Fruit fly (Drosophila melanogaster) whole organism, embryonic: ENCODE data around the gene CG15143.

Experiments used
- Antp ChIP-seq: fragments of 200-800 bp; sonication (Bioruptor generic); optimal IDR thresholded peaks from 3 replicates; lab custom pipeline; 2016; ENCODE audit warnings: missing biosample characterization, missing genetic modification characterization
- Atf6 ChIP-seq: fragments of 200-800 bp; sonication (Bioruptor generic); IDR thresholded peaks from 2 replicates; pipeline ENCODE4 v1.3.6; 2022; ENCODE audit warnings: missing biosample characterization, missing genetic modification characterization
- Bdp1 ChIP-seq: fragments of 200-800 bp; sonication (Bioruptor generic); optimal IDR thresholded peaks from 3 replicates; lab custom pipeline; 2016; ENCODE audit warnings: missing biosample characterization, missing genetic modification characterization
- CG10209 ChIP-seq: fragments of 200-800 bp; sonication (Bioruptor generic); optimal IDR thresholded peaks from 3 replicates; lab custom pipeline; 2017; ENCODE audit warnings: missing biosample characterization, mild to moderate bottlenecking, missing genetic modification characterization, missing genetic modification reagents
- CG10267 ChIP-seq: fragments of 200-800 bp; sonication (Bioruptor generic); optimal IDR thresholded peaks from 2 replicates; lab custom pipeline; 2018; ENCODE audit warnings: missing biosample characterization, mild to moderate bottlenecking, missing genetic modification characterization, moderate library complexity
- CG10543 ChIP-seq: fragments of 200-800 bp; sonication (Bioruptor generic); optimal IDR thresholded peaks from 3 replicates; lab custom pipeline; 2017; ENCODE audit warnings: missing biosample characterization, mild to moderate bottlenecking, missing genetic modification characterization, moderate library complexity
- CG10654 ChIP-seq: fragments of 200-800 bp; sonication (Bioruptor generic); optimal IDR thresholded peaks from 2 replicates; lab custom pipeline; 2016; ENCODE audit warnings: missing biosample characterization, missing genetic modification characterization
- CG11695 ChIP-seq: fragments of 200-800 bp; sonication (Bioruptor generic); IDR thresholded peaks from 3 replicates; pipeline ENCODE4 v1.3.6; 2022; ENCODE audit warnings: missing biosample characterization, missing genetic modification characterization
- CG13287 ChIP-seq: fragments of 200-800 bp; sonication (Bioruptor generic); IDR thresholded peaks from 2 replicates; pipeline ENCODE4 v1.3.6; 2022; ENCODE audit warnings: missing biosample characterization, missing genetic modification characterization; ENCODE audit not compliant: partially characterized antibody
- CG13296 ChIP-seq: fragments of 200-800 bp; sonication (Bioruptor generic); optimal IDR thresholded peaks from 3 replicates; lab custom pipeline; 2018; ENCODE audit warnings: missing biosample characterization, mild to moderate bottlenecking, missing genetic modification characterization
- CG15073 ChIP-seq: fragments of 200-800 bp; sonication (Bioruptor generic); optimal IDR thresholded peaks from 2 replicates; lab custom pipeline; 2016; ENCODE audit warnings: missing biosample characterization, missing genetic modification characterization
- CG15479 ChIP-seq: fragments of 200-800 bp; sonication (Bioruptor generic); optimal IDR thresholded peaks from 3 replicates; lab custom pipeline; 2019; ENCODE audit warnings: missing biosample characterization, mild to moderate bottlenecking, missing genetic modification characterization, moderate library complexity
- CG1603 ChIP-seq: fragments of 200-800 bp; sonication (Bioruptor generic); optimal IDR thresholded peaks from 2 replicates; lab custom pipeline; 2019; ENCODE audit warnings: missing biosample characterization, mild to moderate bottlenecking, missing genetic modification characterization, moderate library complexity
- CG16779 ChIP-seq: fragments of 200-800 bp; sonication (Bioruptor generic); IDR thresholded peaks from 2 replicates; pipeline ENCODE4 v1.3.6; 2022; ENCODE audit warnings: missing biosample characterization, missing genetic modification characterization
- CG17186 ChIP-seq: fragments of 200-800 bp; sonication (Bioruptor generic); optimal IDR thresholded peaks from 3 replicates; lab custom pipeline; 2017; ENCODE audit warnings: missing biosample characterization, missing genetic modification reagents, missing genetic modification characterization
- CG17328 ChIP-seq: fragments of 200-800 bp; sonication (Bioruptor generic); IDR thresholded peaks from 2 replicates; pipeline ENCODE4 v1.3.6; 2022; ENCODE audit warnings: missing biosample characterization, missing genetic modification characterization
- CG17612 ChIP-seq: fragments of 200-800 bp; sonication (Bioruptor generic); IDR thresholded peaks from 2 replicates; pipeline ENCODE4 v1.3.6; 2022; ENCODE audit warnings: missing biosample characterization, missing genetic modification characterization
- CG18619 ChIP-seq: fragments of 200-800 bp; sonication (Bioruptor generic); optimal IDR thresholded peaks from 3 replicates; lab custom pipeline; 2017; ENCODE audit warnings: missing biosample characterization, mild to moderate bottlenecking, missing genetic modification characterization
- CG2199 ChIP-seq: fragments of 200-800 bp; sonication (Bioruptor generic); IDR thresholded peaks from 3 replicates; pipeline ENCODE4 v1.3.6; 2022; ENCODE audit warnings: missing biosample characterization, missing genetic modification characterization
- CG3407 ChIP-seq: fragments of 200-800 bp; sonication (Bioruptor generic); optimal IDR thresholded peaks from 2 replicates; lab custom pipeline; 2018; ENCODE audit warnings: missing biosample characterization, mild to moderate bottlenecking, missing genetic modification characterization
- CG7556 ChIP-seq: fragments of 200-800 bp; sonication (Bioruptor generic); optimal IDR thresholded peaks from 2 replicates; lab custom pipeline; 2017; ENCODE audit warnings: missing biosample characterization, mild to moderate bottlenecking, missing genetic modification characterization
- CG7786 ChIP-seq: fragments of 200-800 bp; sonication (Bioruptor generic); optimal IDR thresholded peaks from 2 replicates; lab custom pipeline; 2016; ENCODE audit warnings: missing biosample characterization, missing genetic modification characterization
- CG7839 ChIP-seq: fragments of 200-800 bp; sonication (Bioruptor generic); optimal IDR thresholded peaks from 3 replicates; lab custom pipeline; 2018; ENCODE audit warnings: missing biosample characterization, mild to moderate bottlenecking, missing genetic modification characterization, moderate library complexity
- CG7987 ChIP-seq: fragments of 200-800 bp; sonication (Bioruptor generic); optimal IDR thresholded peaks from 2 replicates; lab custom pipeline; 2018; ENCODE audit warnings: missing biosample characterization, mild to moderate bottlenecking, missing genetic modification characterization, moderate library complexity
- Dip2 ChIP-seq: fragments of 200-800 bp; sonication (Bioruptor generic); IDR thresholded peaks from 2 replicates; pipeline ENCODE4 v1.3.6; 2022; ENCODE audit warnings: missing biosample characterization, missing genetic modification characterization
- Doc2 ChIP-seq: fragments of 200-800 bp; sonication (Bioruptor generic); IDR thresholded peaks from 2 replicates; pipeline ENCODE4 v1.3.6; 2022; ENCODE audit warnings: missing biosample characterization, missing genetic modification characterization
- ERR ChIP-seq: fragments of 200-800 bp; sonication (Bioruptor generic); optimal IDR thresholded peaks from 2 replicates; lab custom pipeline; 2016; ENCODE audit warnings: missing biosample characterization, missing genetic modification characterization
- Hand ChIP-seq: fragments of 200-800 bp; sonication (Bioruptor generic); optimal IDR thresholded peaks from 2 replicates; lab custom pipeline; 2017; ENCODE audit warnings: mild to moderate bottlenecking, missing biosample characterization, missing genetic modification reagents, missing genetic modification characterization
- Kr ChIP-seq: fragments of 200-800 bp; sonication (Bioruptor generic); optimal IDR thresholded peaks from 2 replicates; lab custom pipeline; 2017; ENCODE audit warnings: missing biosample characterization, mild to moderate bottlenecking, missing genetic modification characterization
- MTF-1 ChIP-seq: fragments of 200-800 bp; sonication (Bioruptor generic); optimal IDR thresholded peaks from 2 replicates; lab custom pipeline; 2018; ENCODE audit warnings: missing biosample characterization, mild to moderate bottlenecking, missing genetic modification characterization, borderline replicate concordance
- NK7.1 ChIP-seq: fragments of 200-800 bp; sonication (Bioruptor generic); optimal IDR thresholded peaks from 3 replicates; lab custom pipeline; 2016; ENCODE audit warnings: missing biosample characterization, missing genetic modification characterization
- Oli ChIP-seq: fragments of 200-800 bp; sonication (Bioruptor generic); optimal IDR thresholded peaks from 2 replicates; lab custom pipeline; 2018; ENCODE audit warnings: missing biosample characterization, mild to moderate bottlenecking, missing genetic modification characterization, moderate library complexity
- Optix ChIP-seq: fragments of 200-800 bp; sonication (Bioruptor generic); IDR thresholded peaks from 3 replicates; pipeline ENCODE4 v1.3.6; 2022; ENCODE audit warnings: missing biosample characterization, missing genetic modification characterization
- Rx ChIP-seq: fragments of 200-800 bp; sonication (Bioruptor generic); IDR thresholded peaks from 2 replicates; pipeline ENCODE4 v1.3.6; 2022; ENCODE audit warnings: missing biosample characterization, missing genetic modification characterization
- Side ChIP-seq: fragments of 200-800 bp; sonication (Bioruptor generic); optimal IDR thresholded peaks from 2 replicates; lab custom pipeline; 2016; ENCODE audit warnings: missing biosample characterization, missing genetic modification characterization
- Trl ChIP-seq, 3 experiments: fragments of >200 bp in 2 of 3; fragments of 200-800 bp in 1 of 3; sonication (Bioruptor generic) in 1 of 3; optimal IDR thresholded peaks; 2 replicates in 1 of 3; 3 replicates in 2 of 3; lab custom pipeline; 2016 to 2017; ENCODE audit warnings: missing biosample characterization in 1 of 3, missing genetic modification characterization in 1 of 3
- bsh ChIP-seq, 2 experiments: fragments of 200-800 bp; sonication (Bioruptor generic); optimal IDR thresholded peaks; 2 replicates each; lab custom pipeline; 2017 to 2018; ENCODE audit warnings: mild to moderate bottlenecking in 2 of 2, missing biosample characterization in 2 of 2, missing genetic modification characterization in 2 of 2, moderate library complexity in 1 of 2
- crp ChIP-seq, 2 experiments: fragments of 200-800 bp; sonication (Bioruptor generic); optimal IDR thresholded peaks; 2 replicates in 1 of 2; 3 replicates in 1 of 2; lab custom pipeline; 2017; ENCODE audit warnings: missing biosample characterization in 2 of 2, missing genetic modification characterization in 2 of 2, mild to moderate bottlenecking in 1 of 2, moderate library complexity in 1 of 2
- eve ChIP-seq, 2 experiments: fragments of >200 bp; optimal IDR thresholded peaks; 2 replicates each; lab custom pipeline; 2017; ENCODE audit warnings: missing biosample characterization in 2 of 2, missing genetic modification characterization in 2 of 2
- fd3F ChIP-seq: fragments of 200-800 bp; sonication (Bioruptor generic); optimal IDR thresholded peaks from 2 replicates; lab custom pipeline; 2018; ENCODE audit warnings: missing biosample characterization, mild to moderate bottlenecking, missing genetic modification characterization, moderate library complexity
- gce ChIP-seq: fragments of 200-800 bp; sonication (Bioruptor generic); IDR thresholded peaks from 3 replicates; pipeline ENCODE4 v1.3.6; 2022; ENCODE audit warnings: missing biosample characterization, missing genetic modification characterization
- inv ChIP-seq: fragments of 200-800 bp; sonication (Bioruptor generic); IDR thresholded peaks from 2 replicates; pipeline ENCODE4 v1.3.6; 2022; ENCODE audit warnings: missing biosample characterization, missing genetic modification characterization; ENCODE audit not compliant: partially characterized antibody
- onecut ChIP-seq: fragments of 200-800 bp; sonication (Bioruptor generic); IDR thresholded peaks from 2 replicates; pipeline ENCODE4 v1.3.6; 2022; ENCODE audit warnings: missing biosample characterization, missing genetic modification characterization
- org-1 ChIP-seq: fragments of 200-800 bp; sonication (Bioruptor generic); optimal IDR thresholded peaks from 2 replicates; lab custom pipeline; 2017; ENCODE audit warnings: missing biosample characterization, missing genetic modification characterization
- pan ChIP-seq, 4 experiments: fragments of >200 bp in 3 of 4; fragments of 200-800 bp in 1 of 4; sonication (Bioruptor generic) in 1 of 4; optimal IDR thresholded peaks in 3 of 4; IDR thresholded peaks in 1 of 4; 2 replicates each; pipeline versions ENCODE4 v1.3.6 to Lab custom; 2017 to 2022; ENCODE audit warnings: missing biosample characterization in 2 of 4, missing genetic modification characterization in 2 of 4, mixed read lengths in 1 of 4
- ro ChIP-seq: fragments of 200-800 bp; sonication (Bioruptor generic); IDR thresholded peaks from 2 replicates; pipeline ENCODE4 v1.3.6; 2022; ENCODE audit warnings: missing biosample characterization, missing genetic modification characterization
- schlank ChIP-seq: fragments of 200-800 bp; sonication (Bioruptor generic); optimal IDR thresholded peaks from 2 replicates; lab custom pipeline; 2018; ENCODE audit warnings: missing biosample characterization, mild to moderate bottlenecking, missing genetic modification characterization
- sens ChIP-seq: fragments of 200-800 bp; sonication (Bioruptor generic); peaks from one replicate; lab custom pipeline; 2016; ENCODE audit warnings: missing biosample characterization, missing genetic modification characterization
- unpg ChIP-seq: fragments of 200-800 bp; sonication (Bioruptor generic); optimal IDR thresholded peaks from 3 replicates; lab custom pipeline; 2018; ENCODE audit warnings: missing biosample characterization, mild to moderate bottlenecking, missing genetic modification characterization, moderate library complexity
- zen2 ChIP-seq: fragments of 200-800 bp; sonication (Bioruptor generic); IDR thresholded peaks from 3 replicates; pipeline ENCODE4 v1.3.6; 2022; ENCODE audit warnings: missing biosample characterization, missing genetic modification characterization; ENCODE audit not compliant: partially characterized antibody

CG15143 gene

dm6 chr2L:17500946-17501451 is 23.4 kb downstream of the CG15143 start, which contains the start of the genes mEFTs and Dhc36C (continued):
- TF ChIP-seq gce (no peak), Antp (GFP tag; lab: Kevin White, UChicago) (no peak), Kr (no peak), inv (peak; percentile 81), CG17328 (GFP tag; lab: Robert Waterston, UW) (no peak), CG11695 (no peak), Oli (tag; lab: Kevin White, UChicago) (no peak), onecut (no peak), CG15479 (GFP tag; lab: Kevin White, UChicago) (peak; percentile 77), unpg (GFP tag; lab: Kevin White, UChicago) (no peak), CG17186 (GFP tag; lab: Kevin White, UChicago) (peak; percentile 79), Bdp1 (GFP tag; lab: Kevin White, UChicago) (no peak), Optix (GFP tag; lab: Robert Waterston, UW) (no peak), sens (GFP tag; lab: Kevin White, UChicago) (peak; percentile 45), ro (GFP tag; lab: Robert Waterston, UW) (no peak), Atf6 (GFP tag; lab: Robert Waterston, UW) (no peak), CG3407 (GFP tag; lab: Kevin White, UChicago) (no peak), eve (GFP tag; optimal IDR thresholded peaks at IDR 0.05; lab: Kevin White, UChicago) (no peak), CG17612 (no peak), CG7556 (no peak), Dip2 (no peak), pan (optimal IDR thresholded peaks at IDR 0.05; lab: Kevin White, UChicago) (no peak), pan (GFP tag; optimal IDR thresholded peaks at IDR 0.05 in 1 of 2, IDR thresholded peaks at IDR 0.05 in 1 of 2) (no peak), CG10654 (GFP tag; lab: Kevin White, UChicago) (no peak), CG16779 (no peak), CG18619 (GFP tag; lab: Kevin White, UChicago) (no peak), zen2 (GFP tag; lab: Robert Waterston, UW) (peak; percentile 82; the same call in 2 of the 3 replicates), Side (GFP tag; lab: Kevin White, UChicago) (no peak), CG13287 (GFP tag; lab: Robert Waterston, UW) (peak; percentile 89), Rx (no peak), CG10209 (GFP tag; lab: Kevin White, UChicago) (no peak), CG15073 (GFP tag; lab: Kevin White, UChicago) (no peak), NK7.1 (GFP tag; lab: Kevin White, UChicago) (no peak), MTF-1 (GFP tag; lab: Kevin White, UChicago) (no peak), Trl (optimal IDR thresholded peaks at IDR 0.05; lab: Kevin White, UChicago) (no peak), Trl (GFP tag; optimal IDR thresholded peaks at IDR 0.05; lab: Kevin White, UChicago) (no peak), CG7987 (GFP tag; lab: Kevin White, UChicago) (no peak), CG13296 (GFP tag; lab: Kevin White, UChicago) (no peak), CG7839 (tag; lab: Kevin White, UChicago) (no peak), Doc2 (no peak), CG2199 (GFP tag; lab: Robert Waterston, UW) (no peak), bsh (GFP tag; optimal IDR thresholded peaks at IDR 0.05; lab: Kevin White, UChicago) (no peak), CG10267 (tag; lab: Kevin White, UChicago) (peak; percentile 87), fd3F (GFP tag; lab: Kevin White, UChicago) (no peak), schlank (tag; lab: Kevin White, UChicago) (no peak), ERR (no peak), Hand (GFP tag; lab: Kevin White, UChicago) (no peak), org-1 (GFP tag; lab: Kevin White, UChicago) (no peak), CG10543 (GFP tag; lab: Kevin White, UChicago) (no peak), CG7786 (no peak), CG1603 (tag; lab: Kevin White, UChicago) (peak; percentile 60), crp (GFP tag; optimal IDR thresholded peaks at IDR 0.05; lab: Kevin White, UChicago) (peak; percentile 82 to 97)
